Fruit fly (Drosophila melanogaster) whole organism, embryonic: ENCODE data around the gene Orc2.

Experiments used
- CG13894 ChIP-seq: fragments of 200-800 bp; sonication (Bioruptor generic); optimal IDR thresholded peaks from 3 replicates; lab custom pipeline; 2018; ENCODE audit warnings: missing biosample characterization, mild to moderate bottlenecking, missing genetic modification characterization, moderate library complexity
- CG17359 ChIP-seq: fragments of 200-800 bp; sonication (Bioruptor generic); optimal IDR thresholded peaks from 3 replicates; lab custom pipeline; 2018; ENCODE audit warnings: missing biosample characterization, mild to moderate bottlenecking, missing genetic modification characterization, moderate library complexity
- CG6175 ChIP-seq: fragments of 200-800 bp; sonication (Bioruptor generic); IDR thresholded peaks from 3 replicates; pipeline ENCODE4 v1.3.6; 2022; ENCODE audit warnings: missing biosample characterization, missing genetic modification characterization
- Deaf1 ChIP-seq: fragments of 200-800 bp; optimal IDR thresholded peaks from 3 replicates; lab custom pipeline; 2019; ENCODE audit warnings: missing biosample characterization, mild to moderate bottlenecking, missing genetic modification characterization, moderate library complexity
- Doc3 ChIP-seq: fragments of 200-800 bp; sonication (Bioruptor generic); IDR thresholded peaks from 3 replicates; pipeline ENCODE4 v1.3.6; 2022; ENCODE audit warnings: missing biosample characterization, missing genetic modification characterization; ENCODE audit not compliant: partially characterized antibody
- Med ChIP-seq: fragments of 200-800 bp; sonication (Bioruptor generic); peaks from one replicate; lab custom pipeline; 2016; ENCODE audit warnings: missing biosample characterization, missing genetic modification characterization, mild to moderate bottlenecking, inconsistent platforms, moderate library complexity
- bbx ChIP-seq: fragments of 200-800 bp; sonication (Bioruptor generic); IDR thresholded peaks from 2 replicates; pipeline ENCODE4 v1.3.6; 2022; ENCODE audit warnings: missing biosample characterization, missing genetic modification characterization; ENCODE audit not compliant: partially characterized antibody
- crp ChIP-seq, 2 experiments: fragments of 200-800 bp; sonication (Bioruptor generic); optimal IDR thresholded peaks; 2 replicates in 1 of 2; 3 replicates in 1 of 2; lab custom pipeline; 2017; ENCODE audit warnings: missing biosample characterization in 2 of 2, missing genetic modification characterization in 2 of 2, mild to moderate bottlenecking in 1 of 2, moderate library complexity in 1 of 2
- gce ChIP-seq: fragments of 200-800 bp; sonication (Bioruptor generic); IDR thresholded peaks from 3 replicates; pipeline ENCODE4 v1.3.6; 2022; ENCODE audit warnings: missing biosample characterization, missing genetic modification characterization
- p53 ChIP-seq: fragments of 200-800 bp; sonication (Bioruptor generic); optimal IDR thresholded peaks from 2 replicates; lab custom pipeline; 2016; ENCODE audit warnings: missing biosample characterization, missing genetic modification characterization
- pnt ChIP-seq: fragments of 200-800 bp; sonication (Bioruptor generic); optimal IDR thresholded peaks from 3 replicates; lab custom pipeline; 2016; ENCODE audit warnings: missing biosample characterization, missing genetic modification characterization
- rib ChIP-seq: fragments of 200-800 bp; sonication (Bioruptor generic); IDR thresholded peaks from 2 replicates; pipeline ENCODE4 v1.3.6; 2022; ENCODE audit warnings: missing biosample characterization, missing genetic modification characterization
- seq ChIP-seq: fragments of 200-800 bp; sonication (Bioruptor generic); IDR thresholded peaks from 2 replicates; pipeline ENCODE4 v1.3.6; 2022; ENCODE audit warnings: missing biosample characterization, missing genetic modification characterization

- TF ChIP-seq pnt (no peak), gce (GFP tag; lab: Robert Waterston, UW) (no peak), seq (GFP tag; lab: Robert Waterston, UW) (no peak), CG6175 (GFP tag; lab: Robert Waterston, UW) (no peak), rib (GFP tag; lab: Robert Waterston, UW) (no peak), bbx (GFP tag; lab: Robert Waterston, UW) (no peak), crp (GFP tag; optimal IDR thresholded peaks at IDR 0.05; lab: Kevin White, UChicago) (no peak), Deaf1 (tag; lab: Kevin White, UChicago) (no peak), CG13894 (no peak), p53 (no peak), Med (GFP tag; lab: Kevin White, UChicago) (no peak), CG17359 (no peak), Doc3 (GFP tag; lab: Robert Waterston, UW) (no peak)
Observed at dm6 chr3R:13956809-13957351, 7.8 kb upstream of the Orc2 start.
